Fruit fly (Drosophila melanogaster): ENCODE results near the gene moi.

Gene moi

DNA sequence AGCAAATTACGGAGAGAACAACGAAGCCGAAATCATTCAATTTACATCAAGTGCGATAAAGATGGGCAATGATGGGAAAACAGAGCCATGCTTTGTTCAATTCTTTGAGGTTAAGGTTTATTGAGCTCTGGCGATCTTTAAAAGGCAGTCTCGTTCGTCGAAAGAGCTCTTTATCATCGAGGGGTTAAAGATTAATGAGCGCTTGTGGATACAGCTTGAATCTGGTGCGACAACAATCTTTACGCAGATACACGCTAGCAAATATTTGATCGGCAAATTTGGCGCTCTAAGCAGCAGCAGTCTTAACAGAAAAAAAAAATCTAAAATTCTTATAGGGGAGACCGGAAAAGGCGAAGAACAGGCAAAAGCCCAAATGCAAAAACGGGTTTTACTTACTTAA is 40.8 kb downstream of the moi start (continued):
- TF ChIP-seq eve (GFP tag; optimal IDR thresholded peaks at IDR 0.05) (peak in 1 of 2 experiments; percentile 45), B-H2 (GFP tag; optimal IDR thresholded peaks at IDR 0.05) (peak; percentile 53), CG15269 (tag; optimal IDR thresholded peaks at IDR 0.05) (peak; percentile 12), CG12659 (GFP tag; optimal IDR thresholded peaks at IDR 0.05) (peak; percentile 13), Fer1 (GFP tag; optimal IDR thresholded peaks at IDR 0.05) (peak; percentile 51), ase (GFP tag; IDR thresholded peaks at IDR 0.05) (no peak), CG12071 (GFP tag; optimal IDR thresholded peaks at IDR 0.05) (peak; percentile 10), caup (GFP tag; optimal IDR thresholded peaks at IDR 0.05; ENCODE audit: severe bottlenecking) (peak; percentile 67)

dm6 chr3R:18296737-18297136 is 41.4 kb downstream of the moi start:
- TF ChIP-seq hb (GFP tag; IDR thresholded peaks at IDR 0.05; ENCODE audit: partially characterized antibody) (0 out of 3 replicates have a peak, but pooled peaks have one; percentile 42), Med (GFP tag) (peak; percentile 14), Atf6 (GFP tag; IDR thresholded peaks at IDR 0.05) (no peak), kah (GFP tag; optimal IDR thresholded peaks at IDR 0.05) (no peak), Hr78 (GFP tag; optimal IDR thresholded peaks at IDR 0.05) (peak in 1 of 2 experiments; percentile 74), fd3F (GFP tag; optimal IDR thresholded peaks at IDR 0.05) (no peak), sens (GFP tag) (peak; percentile 10)

dm6 chr3R:18297444-18298297 is 42.3 kb downstream of the moi start:
- 0 out of 2 replicates have a peak, but pooled peaks have one; percentile 12 for TF ChIP-seq peb (GFP tag; IDR thresholded peaks at IDR 0.05)
- TF ChIP-seq Adf1 (GFP tag; IDR thresholded peaks at IDR 0.05) = no peak
- TF ChIP-seq CG9932 (GFP tag; IDR thresholded peaks at IDR 0.05) = no peak
- no peak for TF ChIP-seq exex (tag; optimal IDR thresholded peaks at IDR 0.05)
- no peak for TF ChIP-seq so (GFP tag; IDR thresholded peaks at IDR 0.05)
- TF ChIP-seq Atf6 (GFP tag; IDR thresholded peaks at IDR 0.05) = no peak
- no peak for TF ChIP-seq CG3281 (GFP tag; optimal IDR thresholded peaks at IDR 0.05)
- peak; percentile 34 for TF ChIP-seq Deaf1 (tag; optimal IDR thresholded peaks at IDR 0.05)
- TF ChIP-seq run (tag; optimal IDR thresholded peaks at IDR 0.05) = no peak
- peak in 1 of 2 experiments; percentile 23 for TF ChIP-seq eve (GFP tag; optimal IDR thresholded peaks at IDR 0.05)
- no peak for TF ChIP-seq usp (GFP tag; optimal IDR thresholded peaks at IDR 0.05)
- TF ChIP-seq CG6683 (GFP tag; optimal IDR thresholded peaks at IDR 0.05) = no peak
- no peak for TF ChIP-seq CG4730 (GFP tag; IDR thresholded peaks at IDR 0.05)
- peak in 1 of 2 experiments; percentile 51 for TF ChIP-seq bsh (GFP tag; optimal IDR thresholded peaks at IDR 0.05)
- no peak for TF ChIP-seq Dip2 (GFP tag; IDR thresholded peaks at IDR 0.05)
- TF ChIP-seq NfI (GFP tag; optimal IDR thresholded peaks at IDR 0.05) = no peak
- TF ChIP-seq CG1602 (GFP tag; optimal IDR thresholded peaks at IDR 0.05) = no peak
- peak; percentile 37 for TF ChIP-seq lab (GFP tag; optimal IDR thresholded peaks at IDR 0.05)
- TF ChIP-seq CG18619 (GFP tag; optimal IDR thresholded peaks at IDR 0.05) = no peak
- no peak for TF ChIP-seq CG42726 (GFP tag; IDR thresholded peaks at IDR 0.05; ENCODE audit: partially characterized antibody)
- TF ChIP-seq tap (tag; optimal IDR thresholded peaks at IDR 0.05) = no peak
- TF ChIP-seq CG14710 (tag; optimal IDR thresholded peaks at IDR 0.05) = peak; percentile 17
- no peak for TF ChIP-seq CG15696 (tag; optimal IDR thresholded peaks at IDR 0.05)
- TF ChIP-seq onecut (GFP tag; IDR thresholded peaks at IDR 0.05) = no peak
- TF ChIP-seq CG6654 (GFP tag; optimal IDR thresholded peaks at IDR 0.05) = no peak
- no peak for TF ChIP-seq Oaz (GFP tag; IDR thresholded peaks at IDR 0.05)
- TF ChIP-seq CHES-1-like (GFP tag; optimal IDR thresholded peaks at IDR 0.05) = no peak
- 0 out of 2 replicates have a peak, but pooled peaks have one; percentile 33 for TF ChIP-seq Ptx1 (GFP tag; IDR thresholded peaks at IDR 0.05)
- peak; percentile 22 for TF ChIP-seq CG18262 (tag; optimal IDR thresholded peaks at IDR 0.05)
- TF ChIP-seq crc (GFP tag; optimal IDR thresholded peaks at IDR 0.05) = no peak
- no peak for TF ChIP-seq CG4424 (GFP tag; optimal IDR thresholded peaks at IDR 0.05)
- no peak for TF ChIP-seq TFAM (GFP tag; optimal IDR thresholded peaks at IDR 0.05)
- TF ChIP-seq CG15073 (GFP tag; optimal IDR thresholded peaks at IDR 0.05) = no peak

All from whole organism, embryonic.